Fruit fly (Drosophila melanogaster) whole organism, wandering third instar larva: ENCODE data around the gene dec.

Experiments
- Abd-B ChIP-seq: fragments of >200 bp; optimal IDR thresholded peaks from 2 replicates; lab custom pipeline; 2017; ENCODE audit warnings: missing biosample characterization, missing genetic modification characterization
- CG32264 ChIP-seq: fragments of 200-800 bp; sonication (Bioruptor generic); optimal IDR thresholded peaks from 2 replicates; lab custom pipeline; 2016; ENCODE audit warnings: missing biosample characterization, missing genetic modification characterization
- CG9705 ChIP-seq: fragments of 200-800 bp; sonication (Bioruptor generic); optimal IDR thresholded peaks from 2 replicates; lab custom pipeline; 2018; ENCODE audit warnings: missing biosample characterization, mild to moderate bottlenecking, missing genetic modification characterization
- CrebA ChIP-seq: fragments of 200-800 bp; sonication (Bioruptor generic); optimal IDR thresholded peaks from 2 replicates; lab custom pipeline; 2016; ENCODE audit warnings: missing biosample characterization, mild to moderate bottlenecking, missing genetic modification characterization, borderline replicate concordance
- Dfd ChIP-seq: fragments of >200 bp; optimal IDR thresholded peaks from 2 replicates; lab custom pipeline; 2017; ENCODE audit warnings: missing biosample characterization, missing genetic modification characterization
- Dif ChIP-seq: fragments of 200-275, 200-300 bp; sonication (Bioruptor generic); optimal IDR thresholded peaks from 2 replicates; lab custom pipeline; 2018; ENCODE audit warnings: missing biosample characterization, missing genetic modification characterization; ENCODE audit not compliant: partially characterized antibody
- GATAd ChIP-seq: sonication (Bioruptor generic); optimal IDR thresholded peaks from 2 replicates; lab custom pipeline; 2016; ENCODE audit warnings: missing biosample characterization, missing genetic modification characterization
- HLH106 ChIP-seq: fragments of 200-800 bp; optimal IDR thresholded peaks from 3 replicates; lab custom pipeline; 2019; ENCODE audit warnings: missing biosample characterization, mild to moderate bottlenecking, missing genetic modification characterization, moderate library complexity
- Hnf4 ChIP-seq: fragments of 200-800 bp; sonication (Bioruptor generic); optimal IDR thresholded peaks from 2 replicates; lab custom pipeline; 2016; ENCODE audit warnings: missing biosample characterization, mild to moderate bottlenecking, missing genetic modification characterization
- Hr78 ChIP-seq: fragments of >200 bp; optimal IDR thresholded peaks from 2 replicates; lab custom pipeline; 2017; ENCODE audit warnings: missing biosample characterization, missing genetic modification characterization
- Hr83 ChIP-seq: fragments of 200-300 bp; sonication (Bioruptor generic); optimal IDR thresholded peaks from 2 replicates; lab custom pipeline; 2016; ENCODE audit warnings: missing biosample characterization, mild to moderate bottlenecking, missing genetic modification characterization, moderate library complexity; ENCODE audit not compliant: poor library complexity, severe bottlenecking
- Jra ChIP-seq: sonication (Bioruptor generic); optimal IDR thresholded peaks from 2 replicates; lab custom pipeline; 2016; ENCODE audit warnings: missing biosample characterization, missing genetic modification characterization
- Mio ChIP-seq: sonication (Bioruptor generic); optimal IDR thresholded peaks from 2 replicates; lab custom pipeline; 2016; ENCODE audit warnings: missing biosample characterization, missing genetic modification characterization
- Myc ChIP-seq: fragments of >200 bp; optimal IDR thresholded peaks from 2 replicates; lab custom pipeline; 2017
- N ChIP-seq: fragments of >200 bp; optimal IDR thresholded peaks from 2 replicates; lab custom pipeline; 2018; ENCODE audit warnings: missing biosample characterization, missing external identifiers, missing genetic modification characterization
- OdsH ChIP-seq: fragments of 200-800 bp; sonication (Bioruptor generic); optimal IDR thresholded peaks from 2 replicates; lab custom pipeline; 2016; ENCODE audit warnings: missing biosample characterization, mild to moderate bottlenecking, missing genetic modification characterization
- Rel ChIP-seq, 2 experiments: fragments of 200-800 bp; sonication (Bioruptor generic) in 1 of 2; optimal IDR thresholded peaks; 2 replicates in 1 of 2; 3 replicates in 1 of 2; lab custom pipeline; 2016 to 2019; ENCODE audit warnings: mild to moderate bottlenecking in 2 of 2, missing biosample characterization in 2 of 2, missing genetic modification characterization in 2 of 2, moderate library complexity in 1 of 2
- Sp1 ChIP-seq: fragments of 200-800 bp; sonication (Bioruptor generic); optimal IDR thresholded peaks from 3 replicates; lab custom pipeline; 2019; ENCODE audit warnings: missing biosample characterization, mild to moderate bottlenecking, missing genetic modification characterization, moderate library complexity
- Vsx2 ChIP-seq: fragments of 200-300, 225-300 bp; sonication (Bioruptor generic); optimal IDR thresholded peaks from 2 replicates; lab custom pipeline; 2018; ENCODE audit warnings: missing biosample characterization, missing genetic modification characterization; ENCODE audit not compliant: partially characterized antibody
- br ChIP-seq: fragments of 200-800 bp; sonication (Bioruptor generic); optimal IDR thresholded peaks from 2 replicates; lab custom pipeline; 2016; ENCODE audit warnings: missing biosample characterization, missing genetic modification characterization
- brk ChIP-seq: fragments of 200-800 bp; sonication (Bioruptor generic); optimal IDR thresholded peaks from 2 replicates; lab custom pipeline; 2016; ENCODE audit warnings: missing biosample characterization, mild to moderate bottlenecking, missing genetic modification characterization
- dl ChIP-seq, 2 experiments: fragments of 175-275, 200-275 bp in 1 of 2; fragments of 200-275 bp in 1 of 2; sonication (Bioruptor generic); optimal IDR thresholded peaks; lab custom pipeline; 2018; ENCODE audit warnings: mild to moderate bottlenecking in 2 of 2, missing biosample characterization in 2 of 2, missing genetic modification characterization in 2 of 2, moderate library complexity in 2 of 2; ENCODE audit not compliant: partially characterized antibody in 2 of 2, insufficient read depth in 1 of 2
- dmrt93B ChIP-seq: fragments of 200-800 bp; sonication (Bioruptor generic); optimal IDR thresholded peaks from 2 replicates; lab custom pipeline; 2018; ENCODE audit warnings: missing biosample characterization, mild to moderate bottlenecking, missing genetic modification characterization
- dsf ChIP-seq: sonication (Bioruptor generic); optimal IDR thresholded peaks from 2 replicates; lab custom pipeline; 2016; ENCODE audit warnings: missing biosample characterization, missing genetic modification characterization, borderline replicate concordance
- ey ChIP-seq: fragments of 200-800 bp; sonication (Bioruptor generic); optimal IDR thresholded peaks from 2 replicates; lab custom pipeline; 2016; ENCODE audit warnings: missing biosample characterization, missing genetic modification characterization
- foxo ChIP-seq, 2 experiments: fragments of 200-800 bp; sonication (Bioruptor generic); optimal IDR thresholded peaks; 2 replicates in 1 of 2; 3 replicates in 1 of 2; lab custom pipeline; 2016 to 2017; ENCODE audit warnings: missing biosample characterization in 2 of 2, missing genetic modification characterization in 2 of 2
- fru ChIP-seq: fragments of 200-800 bp; sonication (Bioruptor generic); optimal IDR thresholded peaks from 3 replicates; lab custom pipeline; 2016; ENCODE audit warnings: missing biosample characterization, mild to moderate bottlenecking, missing genetic modification characterization
- h ChIP-seq: fragments of 200-800 bp; sonication (Bioruptor generic); optimal IDR thresholded peaks from 3 replicates; lab custom pipeline; 2016; ENCODE audit warnings: missing biosample characterization, mild to moderate bottlenecking, missing genetic modification characterization
- jim ChIP-seq: fragments of 175-275, 200-325 bp; sonication (Bioruptor generic); optimal IDR thresholded peaks from 2 replicates; lab custom pipeline; 2016; ENCODE audit warnings: missing biosample characterization, mild to moderate bottlenecking, missing genetic modification characterization
- lola ChIP-seq: fragments of >200 bp; optimal IDR thresholded peaks from 2 replicates; lab custom pipeline; 2017; ENCODE audit warnings: missing biosample characterization, missing genetic modification characterization
- pan ChIP-seq: fragments of >200 bp; optimal IDR thresholded peaks from 2 replicates; lab custom pipeline; 2017
- psq ChIP-seq: fragments of 200-800 bp; sonication (Bioruptor generic); optimal IDR thresholded peaks from 3 replicates; lab custom pipeline; 2017; ENCODE audit warnings: missing biosample characterization, mild to moderate bottlenecking, missing genetic modification characterization, moderate library complexity
- rgr ChIP-seq: fragments of 200-800 bp; sonication (Bioruptor generic); optimal IDR thresholded peaks from 3 replicates; lab custom pipeline; 2016; ENCODE audit warnings: missing biosample characterization, mild to moderate bottlenecking, missing genetic modification characterization
- sage ChIP-seq: fragments of 200-800 bp; sonication (Bioruptor generic); optimal IDR thresholded peaks from 2 replicates; lab custom pipeline; 2016; ENCODE audit warnings: missing biosample characterization, mild to moderate bottlenecking, missing genetic modification characterization
- sv ChIP-seq: fragments of 200-800 bp; sonication (Bioruptor generic); optimal IDR thresholded peaks from 3 replicates; lab custom pipeline; 2016; ENCODE audit warnings: missing biosample characterization, missing genetic modification characterization
- tai ChIP-seq: sonication (Bioruptor generic); optimal IDR thresholded peaks from 2 replicates; lab custom pipeline; 2016; ENCODE audit warnings: missing biosample characterization, missing genetic modification characterization
- usp ChIP-seq: fragments of >200 bp; optimal IDR thresholded peaks from 2 replicates; lab custom pipeline; 2017; ENCODE audit warnings: missing biosample characterization, missing genetic modification characterization
- woc ChIP-seq: sonication (Bioruptor generic); optimal IDR thresholded peaks from 2 replicates; lab custom pipeline; 2016; ENCODE audit warnings: missing biosample characterization, mild to moderate bottlenecking, missing genetic modification characterization

Gene dec

DNA sequence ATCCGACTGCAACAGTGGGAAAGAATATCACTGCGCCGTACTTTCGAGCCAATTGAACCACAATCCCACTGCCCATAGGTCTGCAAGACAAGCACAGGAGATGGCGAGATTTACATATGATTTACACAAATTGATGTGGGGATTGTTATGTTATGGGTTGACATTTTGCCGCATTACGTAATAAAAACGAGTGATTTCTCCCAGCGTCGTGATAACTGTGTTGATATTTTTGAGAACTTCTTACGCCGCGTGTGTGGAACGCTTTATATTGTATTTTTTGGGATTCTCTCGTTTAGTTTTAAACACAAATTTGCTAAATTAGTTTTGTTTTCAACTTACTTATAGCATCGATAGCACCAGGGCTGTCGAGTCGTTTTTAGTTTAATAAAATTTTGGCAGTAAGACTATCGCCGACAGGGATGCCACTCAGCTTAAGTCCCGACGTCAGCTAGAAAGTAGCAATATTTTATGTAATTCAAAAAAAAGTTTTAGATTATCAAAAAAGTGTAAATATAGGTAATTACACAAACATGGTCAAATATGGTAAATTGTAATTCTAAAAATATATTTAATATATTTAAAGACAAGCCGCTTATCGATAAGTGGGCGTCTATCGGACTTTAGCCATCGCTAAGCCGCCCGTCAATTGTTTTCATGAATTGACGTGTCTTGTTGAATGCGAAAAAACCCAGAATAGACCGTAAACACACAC is 20.5 kb upstream of the dec start, which contains the start of the genes CG45089, ND-MNLL and p115:
Gene CG45089 (minus strand): TSS at position 388 of the 712 bp plus-strand sequence.
Gene ND-MNLL (minus strand): TSS at position 388 of the 712 bp plus-strand sequence.
Gene p115 (plus strand): TSS at position 621 of the 712 bp plus-strand sequence.
- peak; percentile 31 for TF ChIP-seq Hr83
- TF ChIP-seq sage (GFP tag; lab: Kevin White, UChicago) = peak; percentile 54
- TF ChIP-seq ey = peak; percentile 30
- no peak for TF ChIP-seq jim (GFP tag; lab: Kevin White, UChicago)
- TF ChIP-seq Hr78 = no peak
- peak; percentile 9 for TF ChIP-seq dmrt93B (GFP tag; lab: Kevin White, UChicago)
- peak; percentile 50 for TF ChIP-seq CG9705 (GFP tag; lab: Kevin White, UChicago)
- no peak for TF ChIP-seq Rel (GFP tag; optimal IDR thresholded peaks at IDR 0.05; lab: Kevin White, UChicago)
- TF ChIP-seq Rel (tag; optimal IDR thresholded peaks at IDR 0.05; lab: Kevin White, UChicago) = peak; percentile 21
- TF ChIP-seq OdsH (GFP tag; lab: Kevin White, UChicago) = peak; percentile 50
- no peak for TF ChIP-seq Mio (GFP tag; lab: Kevin White, UChicago)
- TF ChIP-seq Sp1 (GFP tag; lab: Kevin White, UChicago) = peak; percentile 59
- peak; percentile 37 for TF ChIP-seq GATAd (GFP tag; lab: Kevin White, UChicago)
- no peak for TF ChIP-seq Dfd (GFP tag; lab: Kevin White, UChicago)
- TF ChIP-seq Myc (lab: Kevin White, UChicago) = peak; percentile 68
- TF ChIP-seq Jra (GFP tag; lab: Kevin White, UChicago) = peak; percentile 33
- no peak for TF ChIP-seq pan
- peak in 1 of 2 experiments; percentile 79 for TF ChIP-seq foxo (GFP tag; optimal IDR thresholded peaks at IDR 0.05; lab: Kevin White, UChicago)
- TF ChIP-seq Vsx2 (GFP tag; lab: Kevin White, UChicago) = no peak
- no peak for TF ChIP-seq CrebA
- no peak for TF ChIP-seq CG32264 (GFP tag; lab: Kevin White, UChicago)
- peak; percentile 40 for TF ChIP-seq br (GFP tag; lab: Kevin White, UChicago)
- TF ChIP-seq woc (GFP tag; lab: Kevin White, UChicago) = peak; percentile 61
- peak; percentile 79 for TF ChIP-seq Hnf4 (GFP tag; lab: Kevin White, UChicago)
- no peak for TF ChIP-seq usp (GFP tag; lab: Kevin White, UChicago)
- no peak for TF ChIP-seq lola (GFP tag; lab: Kevin White, UChicago)
- peak; percentile 59 for TF ChIP-seq fru (GFP tag; lab: Kevin White, UChicago)
- TF ChIP-seq dl (GFP tag; optimal IDR thresholded peaks at IDR 0.05; lab: Kevin White, UChicago; ENCODE audit: insufficient read depth in 1 of 2, partially characterized antibody in 2 of 2) = no peak
- TF ChIP-seq sv (GFP tag; lab: Kevin White, UChicago) = peak; percentile 44
- TF ChIP-seq dsf = peak; percentile 32
- TF ChIP-seq tai (GFP tag; lab: Kevin White, UChicago) = no peak
- TF ChIP-seq N = no peak
- TF ChIP-seq HLH106 (tag; lab: Kevin White, UChicago) = peak; percentile 78
- TF ChIP-seq psq (GFP tag; lab: Kevin White, UChicago) = peak; percentile 55
- peak; percentile 69 for TF ChIP-seq h (GFP tag; lab: Kevin White, UChicago)
- peak; percentile 70 for TF ChIP-seq rgr (GFP tag; lab: Kevin White, UChicago)
- no peak for TF ChIP-seq Abd-B (GFP tag; lab: Kevin White, UChicago)
- no peak for TF ChIP-seq brk (GFP tag; lab: Kevin White, UChicago)
- TF ChIP-seq Dif = no peak

DNA sequence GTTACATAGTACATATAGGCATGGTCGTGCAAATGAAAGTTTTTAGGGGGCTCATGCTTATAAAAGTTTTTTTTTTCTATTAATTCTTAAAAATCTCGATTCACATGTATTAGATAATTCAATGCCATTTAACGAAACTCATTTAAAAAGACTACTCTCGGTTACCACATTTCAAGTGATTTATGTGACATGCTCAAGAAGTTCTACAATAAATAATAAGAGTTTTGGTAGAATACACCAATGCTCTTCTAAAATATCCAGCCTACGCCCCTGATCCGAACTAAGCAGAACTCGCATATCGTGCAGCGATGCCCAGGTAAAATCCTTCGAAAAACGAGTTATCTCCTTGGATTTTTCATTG is 19.5 kb upstream of the dec start:
- TF ChIP-seq ey = peak; percentile 63
- peak; percentile 59 for TF ChIP-seq h (GFP tag; lab: Kevin White, UChicago)
- peak; percentile 52 for TF ChIP-seq OdsH (GFP tag; lab: Kevin White, UChicago)
- peak; percentile 68 for TF ChIP-seq fru (GFP tag; lab: Kevin White, UChicago)
- peak; percentile 38 for TF ChIP-seq Hnf4 (GFP tag; lab: Kevin White, UChicago)
- TF ChIP-seq foxo (GFP tag; optimal IDR thresholded peaks at IDR 0.05; lab: Kevin White, UChicago) = peak in 1 of 2 experiments; percentile 71
- no peak for TF ChIP-seq pan
- peak; percentile 12 for TF ChIP-seq psq (GFP tag; lab: Kevin White, UChicago)
- TF ChIP-seq br (GFP tag; lab: Kevin White, UChicago) = peak; percentile 39
- TF ChIP-seq Jra (GFP tag; lab: Kevin White, UChicago) = no peak
- TF ChIP-seq rgr (GFP tag; lab: Kevin White, UChicago) = peak; percentile 62
- TF ChIP-seq Sp1 (GFP tag; lab: Kevin White, UChicago) = peak; percentile 62
- peak; percentile 17 for TF ChIP-seq dmrt93B (GFP tag; lab: Kevin White, UChicago)
- no peak for TF ChIP-seq jim (GFP tag; lab: Kevin White, UChicago)
- TF ChIP-seq HLH106 (tag; lab: Kevin White, UChicago) = peak; percentile 58
